Worm (Caenorhabditis elegans) whole organism, late embryonic: ENCODE data around the gene cutl-18.

Source experiments
- C08G9.2 ChIP-seq: sonication (generic microtip); optimal IDR thresholded peaks from 2 replicates; lab custom pipeline; 2016; ENCODE audit warnings: mild to moderate bottlenecking, missing genetic modification characterization, moderate library complexity, missing compliant biosample characterization
- F13H6.1 ChIP-seq: sonication (generic microtip); optimal IDR thresholded peaks from 2 replicates; lab custom pipeline; 2016; ENCODE audit warnings: missing genetic modification characterization, missing compliant biosample characterization
- K02D7.2 ChIP-seq: sonication (generic microtip); optimal IDR thresholded peaks from 2 replicates; lab custom pipeline; 2017; ENCODE audit warnings: mild to moderate bottlenecking, missing genetic modification characterization, missing compliant biosample characterization
- K09A11.1 ChIP-seq: sonication (generic microtip); optimal IDR thresholded peaks from 2 replicates; lab custom pipeline; 2017; ENCODE audit warnings: antibody characterized with exemption, mild to moderate bottlenecking, missing genetic modification characterization, missing compliant biosample characterization; ENCODE audit not compliant: insufficient read depth
- T23F11.4 ChIP-seq: fragments of 200-800 bp; sonication (Bioruptor generic); optimal IDR thresholded peaks from 2 replicates; lab custom pipeline; 2018; ENCODE audit warnings: mild to moderate bottlenecking, missing genetic modification characterization, missing compliant biosample characterization
- ahr-1 ChIP-seq: sonication (generic microtip); optimal IDR thresholded peaks from 2 replicates; lab custom pipeline; 2016; ENCODE audit warnings: missing genetic modification characterization, missing compliant biosample characterization
- ama-1 ChIP-seq: fragments of 150-350 bp; optimal IDR thresholded peaks from 2 replicates; lab custom pipeline; 2014
- ceh-14 ChIP-seq: sonication (generic microtip); optimal IDR thresholded peaks from 2 replicates; lab custom pipeline; 2016; ENCODE audit warnings: missing genotype, missing genetic modification characterization, missing compliant biosample characterization
- ceh-18 ChIP-seq: sonication (generic microtip); optimal IDR thresholded peaks from 2 replicates; lab custom pipeline; 2016; ENCODE audit warnings: missing genetic modification characterization, missing compliant biosample characterization
- ceh-19 ChIP-seq: fragments of 200-800 bp; sonication (Bioruptor generic); optimal IDR thresholded peaks from 2 replicates; lab custom pipeline; 2018; ENCODE audit warnings: mild to moderate bottlenecking, missing genetic modification characterization, missing compliant biosample characterization
- ceh-22 ChIP-seq: sonication (generic microtip); optimal IDR thresholded peaks from 2 replicates; lab custom pipeline; 2017; ENCODE audit warnings: missing biosample characterization, missing genetic modification characterization
- ceh-31 ChIP-seq: sonication (generic microtip); optimal IDR thresholded peaks from 2 replicates; lab custom pipeline; 2016; ENCODE audit warnings: missing genetic modification characterization, missing compliant biosample characterization
- ceh-34 ChIP-seq: sonication (generic microtip); optimal IDR thresholded peaks from 2 replicates; lab custom pipeline; 2016; ENCODE audit warnings: mild to moderate bottlenecking, missing genetic modification characterization, missing compliant biosample characterization
- ceh-6 ChIP-seq: fragments of 200-800 bp; sonication (Bioruptor generic); optimal IDR thresholded peaks from 2 replicates; lab custom pipeline; 2018; ENCODE audit warnings: mild to moderate bottlenecking, missing genetic modification characterization, missing compliant biosample characterization
- ceh-9 ChIP-seq: sonication (generic microtip); optimal IDR thresholded peaks from 2 replicates; lab custom pipeline; 2016; ENCODE audit warnings: mild to moderate bottlenecking, missing genetic modification characterization, inconsistent platforms, missing compliant biosample characterization
- che-1 ChIP-seq: sonication (generic microtip); optimal IDR thresholded peaks from 2 replicates; lab custom pipeline; 2016; ENCODE audit warnings: mild to moderate bottlenecking, missing genetic modification characterization, missing compliant biosample characterization
- dmd-4 ChIP-seq: sonication (generic microtip); optimal IDR thresholded peaks from 2 replicates; lab custom pipeline; 2016; ENCODE audit warnings: borderline replicate concordance, missing genetic modification characterization, missing compliant biosample characterization
- dve-1 ChIP-seq: sonication (generic microtip); optimal IDR thresholded peaks from 2 replicates; lab custom pipeline; 2017; ENCODE audit warnings: antibody characterized with exemption, mild to moderate bottlenecking, missing genetic modification characterization, missing compliant biosample characterization
- ets-4 ChIP-seq: sonication (generic microtip); optimal IDR thresholded peaks from 2 replicates; lab custom pipeline; 2016; ENCODE audit warnings: missing genetic modification characterization, missing compliant biosample characterization
- eyg-1 ChIP-seq: sonication (generic microtip); optimal IDR thresholded peaks from 2 replicates; lab custom pipeline; 2016; ENCODE audit warnings: missing genotype, missing genetic modification characterization, missing compliant biosample characterization
- fax-1 ChIP-seq: sonication (generic microtip); optimal IDR thresholded peaks from 2 replicates; lab custom pipeline; 2016; ENCODE audit warnings: missing genotype, missing genetic modification characterization, missing compliant biosample characterization
- fkh-6 ChIP-seq: sonication (generic microtip); optimal IDR thresholded peaks from 2 replicates; lab custom pipeline; 2016; ENCODE audit warnings: missing genetic modification characterization, missing compliant biosample characterization
- hlh-13 ChIP-seq: fragments of 200-800 bp; sonication (Bioruptor generic); optimal IDR thresholded peaks from 2 replicates; lab custom pipeline; 2018; ENCODE audit warnings: mild to moderate bottlenecking, missing genetic modification characterization, missing compliant biosample characterization
- hlh-15 ChIP-seq: sonication (generic microtip); optimal IDR thresholded peaks from 2 replicates; lab custom pipeline; 2016; ENCODE audit warnings: missing genetic modification characterization, missing compliant biosample characterization
- hlh-6 ChIP-seq: sonication (generic microtip); optimal IDR thresholded peaks from 2 replicates; lab custom pipeline; 2016; ENCODE audit warnings: missing genotype, missing genetic modification characterization, missing compliant biosample characterization
- lim-6 ChIP-seq: sonication (generic microtip); optimal IDR thresholded peaks from 2 replicates; lab custom pipeline; 2016; ENCODE audit warnings: missing genetic modification characterization, missing compliant biosample characterization
- lin-11 ChIP-seq: fragments of 200-800 bp; sonication (Bioruptor generic); optimal IDR thresholded peaks from 2 replicates; lab custom pipeline; 2018; ENCODE audit warnings: mild to moderate bottlenecking, missing genetic modification characterization, missing compliant biosample characterization
- mec-3 ChIP-seq: sonication (generic microtip); optimal IDR thresholded peaks from 2 replicates; lab custom pipeline; 2016; ENCODE audit warnings: borderline replicate concordance, missing genetic modification characterization, missing compliant biosample characterization
- nhr-232 ChIP-seq: sonication (generic microtip); optimal IDR thresholded peaks from 2 replicates; lab custom pipeline; 2016; ENCODE audit warnings: missing genetic modification characterization, missing compliant biosample characterization
- npax-4 ChIP-seq: sonication (generic microtip); optimal IDR thresholded peaks from 2 replicates; lab custom pipeline; 2016; ENCODE audit warnings: missing genetic modification characterization, missing compliant biosample characterization
- odd-2 ChIP-seq: sonication (generic microtip); optimal IDR thresholded peaks from 2 replicates; lab custom pipeline; 2017; ENCODE audit warnings: antibody characterized with exemption, mild to moderate bottlenecking, missing genetic modification characterization, missing compliant biosample characterization
- pat-9 ChIP-seq: fragments of 200-800 bp; sonication (Bioruptor generic); optimal IDR thresholded peaks from 2 replicates; lab custom pipeline; 2018; ENCODE audit warnings: mild to moderate bottlenecking, missing genetic modification characterization, moderate library complexity, missing compliant biosample characterization
- pax-1 ChIP-seq: fragments of 150-350 bp; optimal IDR thresholded peaks from 2 replicates; lab custom pipeline; 2014; ENCODE audit warnings: missing biosample characterization, missing genetic modification characterization
- pha-4 ChIP-seq: fragments of 150-350 bp; optimal IDR thresholded peaks from 2 replicates; lab custom pipeline; 2018; ENCODE audit warnings: missing biosample characterization, missing genetic modification reagents, missing genetic modification characterization
- pqm-1 ChIP-seq: sonication (generic microtip); optimal IDR thresholded peaks from 2 replicates; lab custom pipeline; 2016; ENCODE audit warnings: missing genetic modification characterization, missing compliant biosample characterization
- pros-1 ChIP-seq: fragments of 150-350 bp; optimal IDR thresholded peaks from 2 replicates; lab custom pipeline; 2014; ENCODE audit warnings: missing biosample characterization, missing genetic modification reagents, missing genetic modification characterization
- rnt-1 ChIP-seq: sonication (generic microtip); optimal IDR thresholded peaks from 2 replicates; lab custom pipeline; 2016; ENCODE audit warnings: missing genetic modification characterization, missing compliant biosample characterization
- sox-4 ChIP-seq: sonication (generic microtip); optimal IDR thresholded peaks from 2 replicates; lab custom pipeline; 2017; ENCODE audit warnings: mild to moderate bottlenecking, missing genetic modification characterization, inconsistent platforms, missing compliant biosample characterization
- syd-9 ChIP-seq: sonication (generic microtip); optimal IDR thresholded peaks from 2 replicates; lab custom pipeline; 2016; ENCODE audit warnings: mild to moderate bottlenecking, missing genetic modification characterization, moderate library complexity, missing compliant biosample characterization
- tbx-7 ChIP-seq: sonication (generic microtip); optimal IDR thresholded peaks from 2 replicates; lab custom pipeline; 2016; ENCODE audit warnings: missing genotype, missing genetic modification characterization, missing compliant biosample characterization
- ttx-3 ChIP-seq: sonication (generic microtip); optimal IDR thresholded peaks from 2 replicates; lab custom pipeline; 2016; ENCODE audit warnings: missing genetic modification reagents, missing genetic modification characterization, missing compliant biosample characterization
- unc-3 ChIP-seq, 2 experiments: fragments of 200-800 bp in 1 of 2; sonication (Bioruptor generic) in 1 of 2; sonication (generic microtip) in 1 of 2; conservative IDR thresholded peaks in 1 of 2; optimal IDR thresholded peaks in 1 of 2; 2 replicates each; pipeline versions ENCODE4 v1.3.6 to Lab custom; 2016 to 2022; ENCODE audit warnings: missing compliant biosample characterization in 2 of 2, missing genetic modification characterization in 2 of 2, missing genetic modification reagents in 1 of 2
- unc-42 ChIP-seq: sonication (generic microtip); optimal IDR thresholded peaks from 2 replicates; lab custom pipeline; 2016; ENCODE audit warnings: missing genotype, missing genetic modification characterization, missing compliant biosample characterization
- unc-86 ChIP-seq: sonication (generic microtip); optimal IDR thresholded peaks from 2 replicates; lab custom pipeline; 2016; ENCODE audit warnings: missing genetic modification characterization, missing compliant biosample characterization
- ztf-16 ChIP-seq: sonication (generic microtip); optimal IDR thresholded peaks from 2 replicates; lab custom pipeline; 2017; ENCODE audit warnings: missing genetic modification characterization, missing compliant biosample characterization

Gene cutl-18

DNA sequence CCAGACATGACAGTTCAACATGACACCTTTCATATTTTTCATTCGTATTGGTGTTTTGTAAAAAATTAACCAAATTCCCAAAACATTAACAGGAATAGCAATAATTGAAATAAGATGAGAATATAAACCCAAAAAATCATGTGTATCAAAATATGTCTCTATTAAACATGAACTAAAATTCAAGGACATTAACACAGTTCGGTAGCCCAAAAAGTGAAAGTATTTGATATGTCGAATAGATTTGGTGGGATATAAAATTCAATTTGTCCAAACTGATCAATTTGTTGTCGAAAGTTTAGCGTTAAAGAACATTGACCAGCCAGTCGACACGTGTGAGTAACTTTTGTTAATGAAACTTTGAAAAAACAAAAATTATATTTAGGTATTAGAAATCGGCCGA, 14.0 kb downstream of the cutl-18 start, which contains the start of gene srh-46:
srh-46 (minus strand) TSS at position 189 of the 400 bp plus-strand sequence.
- TF ChIP-seq ztf-16 (tag; lab: Kevin White, UChicago) (no peak), fkh-6 (tag; lab: Kevin White, UChicago) (no peak), unc-42 (tag; lab: Kevin White, UChicago) (no peak), hlh-15 (no peak), lin-11 (tag; lab: Kevin White, UChicago) (no peak), ceh-6 (GFP tag; lab: Kevin White, UChicago) (no peak), tbx-7 (no peak), F13H6.1 (tag; lab: Kevin White, UChicago) (no peak), pha-4 (no peak), npax-4 (no peak), hlh-6 (tag; lab: Kevin White, UChicago) (no peak), dmd-4 (tag; lab: Kevin White, UChicago) (no peak), rnt-1 (no peak), mec-3 (tag; lab: Kevin White, UChicago) (no peak), ceh-31 (no peak), ama-1 (lab: Kevin White, UChicago) (no peak), dve-1 (no peak), ttx-3 (tag; lab: Kevin White, UChicago) (no peak)

DNA sequence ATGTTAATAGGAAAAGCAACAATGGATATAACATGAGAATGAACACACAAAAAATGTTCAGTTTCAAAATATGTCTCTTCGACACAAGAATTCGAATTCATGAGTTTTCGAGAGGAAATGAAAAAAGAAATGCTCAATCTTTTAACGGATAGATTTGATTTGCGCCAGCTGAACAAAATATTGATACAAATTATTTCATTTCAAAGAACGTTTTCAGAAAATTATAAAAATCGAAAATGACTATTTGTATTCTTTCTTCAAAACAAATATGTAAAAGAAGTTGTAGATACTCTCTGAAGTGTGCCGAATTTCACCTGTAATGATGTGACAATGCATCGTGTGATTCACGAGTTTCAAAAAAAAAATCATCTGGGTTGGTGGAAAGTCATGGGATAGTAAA, 16.2 kb downstream of the cutl-18 start, which contains the start of gene srh-47:
srh-47 (minus strand) TSS at position 101 of the 400 bp plus-strand sequence.
- TF ChIP-seq ets-4 (tag; lab: Kevin White, UChicago): no peak
- TF ChIP-seq unc-86: no peak
- TF ChIP-seq lim-6 (tag; lab: Kevin White, UChicago): no peak
- no peak for TF ChIP-seq nhr-232 (tag; lab: Kevin White, UChicago)
- no peak for TF ChIP-seq odd-2 (tag; lab: Kevin White, UChicago)
- TF ChIP-seq pros-1 (tag; lab: Kevin White, UChicago): no peak
- TF ChIP-seq ceh-34: no peak
- no peak for TF ChIP-seq C08G9.2 (tag; lab: Kevin White, UChicago)
- TF ChIP-seq ceh-22 (tag; lab: Kevin White, UChicago): no peak
- no peak for TF ChIP-seq che-1 (tag; lab: Kevin White, UChicago)
- TF ChIP-seq pqm-1: no peak
- TF ChIP-seq fkh-6 (tag; lab: Kevin White, UChicago): no peak
- no peak for TF ChIP-seq ceh-18
- TF ChIP-seq K02D7.2 (tag; lab: Kevin White, UChicago): no peak
- no peak for TF ChIP-seq eyg-1
- TF ChIP-seq ztf-16 (tag; lab: Kevin White, UChicago): no peak
- TF ChIP-seq hlh-6 (tag; lab: Kevin White, UChicago): no peak
- TF ChIP-seq unc-3 (GFP tag; conservative IDR thresholded peaks at IDR 0.05; lab: Robert Waterston, UW): no peak
- TF ChIP-seq unc-3 (tag; optimal IDR thresholded peaks at IDR 0.05; lab: Kevin White, UChicago): no peak
- no peak for TF ChIP-seq ceh-14
- no peak for TF ChIP-seq ttx-3 (tag; lab: Kevin White, UChicago)
- TF ChIP-seq, all 69 proteins: peak for 0

DNA sequence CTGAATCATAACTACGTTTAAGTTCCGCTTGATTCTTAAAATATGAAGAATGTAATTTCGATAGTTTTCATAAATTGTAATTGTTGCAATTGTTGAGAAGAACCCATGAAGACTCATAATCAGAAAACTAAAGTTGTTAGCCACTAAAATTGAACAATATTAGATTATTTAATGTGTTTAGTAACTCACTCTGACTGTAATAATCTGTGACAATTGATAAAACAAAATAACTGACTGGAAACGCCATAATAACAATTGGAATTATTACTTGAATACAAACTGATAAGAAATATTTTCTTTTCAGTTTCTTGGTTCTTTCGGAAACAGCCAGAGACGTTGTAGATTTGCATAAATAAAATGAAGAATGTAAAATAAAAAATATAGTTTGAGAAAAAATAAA, 17.3 kb downstream of the cutl-18 start:
- TF ChIP-seq K09A11.1 (tag; lab: Kevin White, UChicago): no peak
- TF ChIP-seq sox-4 (tag; lab: Kevin White, UChicago): no peak
- TF ChIP-seq ceh-22 (tag; lab: Kevin White, UChicago): no peak
- no peak for TF ChIP-seq ahr-1 (tag; lab: Kevin White, UChicago)
- TF ChIP-seq ceh-18: no peak
- no peak for TF ChIP-seq F13H6.1 (tag; lab: Kevin White, UChicago)
- no peak for TF ChIP-seq dmd-4 (tag; lab: Kevin White, UChicago)
- no peak for TF ChIP-seq syd-9 (tag; lab: Kevin White, UChicago)
- no peak for TF ChIP-seq ztf-16 (tag; lab: Kevin White, UChicago)
- no peak for TF ChIP-seq ceh-19 (GFP tag; lab: Kevin White, UChicago)
- TF ChIP-seq fax-1 (tag; lab: Kevin White, UChicago): no peak
- TF ChIP-seq T23F11.4: no peak
- TF ChIP-seq pha-4: no peak
- TF ChIP-seq ceh-6 (GFP tag; lab: Kevin White, UChicago): no peak
- TF ChIP-seq pat-9 (tag; lab: Kevin White, UChicago): no peak
- no peak for TF ChIP-seq ceh-9 (tag; lab: Kevin White, UChicago)
- TF ChIP-seq pax-1: no peak
- TF ChIP-seq hlh-13 (GFP tag; lab: Kevin White, UChicago): no peak
